Worm (Caenorhabditis elegans) whole organism, L4 larva: ENCODE data around the gene lin-48.

Experiments used
- F37D6.2 ChIP-seq: sonication (generic microtip); optimal IDR thresholded peaks from 2 replicates; lab custom pipeline; 2016; ENCODE audit warnings: mild to moderate bottlenecking, missing genetic modification characterization, missing compliant biosample characterization
- F44E2.7 ChIP-seq: fragments of 200-800 bp; sonication (Bioruptor generic); IDR thresholded peaks from 2 replicates; pipeline ENCODE4 v2.1.2; 2022; ENCODE audit warnings: missing genetic modification characterization, missing compliant biosample characterization
- F49E8.2 ChIP-seq: sonication (generic microtip); optimal IDR thresholded peaks from 2 replicates; lab custom pipeline; 2016; ENCODE audit warnings: missing compliant biosample characterization, mild to moderate bottlenecking, missing genetic modification characterization, borderline replicate concordance
- R02D3.7 ChIP-seq: fragments of 150-350 bp; sonication (generic microtip); optimal IDR thresholded peaks from 3 replicates; lab custom pipeline; 2014; ENCODE audit warnings: missing biosample characterization, missing genetic modification characterization
- T20F7.1 ChIP-seq: fragments of 200-800 bp; sonication (Bioruptor generic); optimal IDR thresholded peaks from 2 replicates; lab custom pipeline; 2018; ENCODE audit warnings: mild to moderate bottlenecking, missing genetic modification characterization, missing compliant biosample characterization
- Y75B8A.6 ChIP-seq: fragments of 200-800 bp; sonication (Bioruptor generic); IDR thresholded peaks from 2 replicates; pipeline ENCODE4 v1.3.6; 2022; ENCODE audit warnings: missing genetic modification reagents, missing genetic modification characterization, missing compliant biosample characterization
- ZK337.2 ChIP-seq: fragments of 200-800 bp; sonication (Bioruptor generic); IDR thresholded peaks from 2 replicates; pipeline ENCODE4 v1.3.6; 2022; ENCODE audit warnings: missing genetic modification reagents, missing genetic modification characterization, missing compliant biosample characterization
- ama-1 ChIP-seq: fragments of 150-350 bp; optimal IDR thresholded peaks from 2 replicates; lab custom pipeline; 2014; ENCODE audit warnings: inconsistent platforms, mixed read lengths
- attf-4 ChIP-seq: sonication (generic microtip); optimal IDR thresholded peaks from 3 replicates; lab custom pipeline; 2017; ENCODE audit warnings: missing biosample characterization, missing genetic modification characterization
- ceh-20 ChIP-seq: fragments of 200-800 bp; sonication (Bioruptor generic); IDR thresholded peaks from 2 replicates; pipeline ENCODE4 v1.3.6; 2022; ENCODE audit warnings: missing genetic modification reagents, missing genetic modification characterization, missing compliant biosample characterization
- ceh-28 ChIP-seq: fragments of 150-350 bp; optimal IDR thresholded peaks from 2 replicates; lab custom pipeline; 2014; ENCODE audit warnings: missing biosample characterization, missing genetic modification reagents, missing genetic modification characterization
- ceh-32 ChIP-seq: sonication (generic microtip); optimal IDR thresholded peaks from 2 replicates; lab custom pipeline; 2016; ENCODE audit warnings: mild to moderate bottlenecking, missing genetic modification characterization, missing compliant biosample characterization; ENCODE audit not compliant: poor library complexity
- ceh-82 ChIP-seq: sonication (generic microtip); optimal IDR thresholded peaks from 2 replicates; lab custom pipeline; 2017; ENCODE audit warnings: missing biosample characterization, missing genetic modification characterization
- ces-1 ChIP-seq: fragments of 150-350 bp; sonication (generic microtip); optimal IDR thresholded peaks from 4 replicates; lab custom pipeline; 2014; ENCODE audit warnings: missing biosample characterization, missing genetic modification reagents, missing genetic modification characterization
- daf-19 ChIP-seq: fragments of 200-800 bp; sonication (Bioruptor generic); conservative IDR thresholded peaks from 2 replicates; pipeline ENCODE4 v1.3.6; 2022; ENCODE audit warnings: missing genetic modification characterization, missing compliant biosample characterization
- daf-8 ChIP-seq: fragments of 200-800 bp; sonication (Bioruptor generic); IDR thresholded peaks from 2 replicates; pipeline ENCODE4 v1.3.6; 2022; ENCODE audit warnings: missing genetic modification characterization, missing compliant biosample characterization
- dmd-6 ChIP-seq: fragments of 200-800 bp; sonication (Bioruptor generic); IDR thresholded peaks from 2 replicates; pipeline ENCODE4 v1.3.6; 2022; ENCODE audit warnings: missing genetic modification reagents, missing genetic modification characterization, missing compliant biosample characterization
- hlh-30 ChIP-seq: sonication (generic microtip); optimal IDR thresholded peaks from 2 replicates; lab custom pipeline; 2017; ENCODE audit warnings: antibody characterized with exemption, mild to moderate bottlenecking, missing genetic modification characterization, missing compliant biosample characterization; ENCODE audit not compliant: insufficient read depth
- jun-1 ChIP-seq: fragments of 150-350 bp; optimal IDR thresholded peaks from 2 replicates; lab custom pipeline; 2014; ENCODE audit warnings: missing biosample characterization, missing genetic modification reagents, missing genetic modification characterization
- lin-38 ChIP-seq: fragments of 200-800 bp; sonication (Bioruptor generic); IDR thresholded peaks from 2 replicates; pipeline ENCODE4 v1.3.6; 2022; ENCODE audit warnings: missing genetic modification reagents, missing genetic modification characterization, missing compliant biosample characterization
- lsy-2 ChIP-seq, 2 experiments: fragments of 150-350 bp in 1 of 2; sonication (generic microtip) in 1 of 2; optimal IDR thresholded peaks; 2 replicates each; lab custom pipeline; 2014 to 2017; ENCODE audit warnings: missing biosample characterization in 2 of 2, missing genetic modification characterization in 2 of 2
- madf-9 ChIP-seq: fragments of 200-800 bp; sonication (Bioruptor generic); conservative IDR thresholded peaks from 2 replicates; pipeline ENCODE4 v1.3.6; 2022; ENCODE audit warnings: missing genetic modification reagents, missing genetic modification characterization, missing compliant biosample characterization
- mep-1 ChIP-seq: fragments of 150-350 bp; sonication (generic microtip); optimal IDR thresholded peaks from 3 replicates; lab custom pipeline; 2014; ENCODE audit warnings: missing biosample characterization, missing genetic modification characterization
- mes-2 ChIP-seq: sonication (generic microtip); optimal IDR thresholded peaks from 2 replicates; lab custom pipeline; 2016; ENCODE audit warnings: missing genotype, mild to moderate bottlenecking, missing genetic modification characterization, missing compliant biosample characterization; ENCODE audit not compliant: poor library complexity, severe bottlenecking
- nhr-10 ChIP-seq: fragments of 150-350 bp; optimal IDR thresholded peaks from 2 replicates; lab custom pipeline; 2014; ENCODE audit warnings: missing biosample characterization, missing genetic modification characterization
- nhr-102 ChIP-seq: sonication (generic microtip); optimal IDR thresholded peaks from 2 replicates; lab custom pipeline; 2016; ENCODE audit warnings: mild to moderate bottlenecking, missing genetic modification characterization, moderate library complexity, missing compliant biosample characterization
- nhr-237 ChIP-seq: sonication (generic microtip); optimal IDR thresholded peaks from 2 replicates; lab custom pipeline; 2017; ENCODE audit warnings: missing biosample characterization, missing genetic modification characterization
- nhr-25 ChIP-seq: sonication (generic microtip); optimal IDR thresholded peaks from 2 replicates; lab custom pipeline; 2017; ENCODE audit warnings: missing genetic modification characterization, mild to moderate bottlenecking, missing compliant biosample characterization, antibody characterized with exemption, moderate library complexity, borderline replicate concordance; ENCODE audit not compliant: insufficient read depth
- nhr-28 ChIP-seq: fragments of 150-350 bp; optimal IDR thresholded peaks from 2 replicates; lab custom pipeline; 2014; ENCODE audit warnings: missing biosample characterization, missing genetic modification characterization
- nhr-76 ChIP-seq: fragments of 150-350 bp; optimal IDR thresholded peaks from 2 replicates; lab custom pipeline; 2014; ENCODE audit warnings: missing biosample characterization, missing genetic modification characterization
- tag-97 ChIP-seq: fragments of 200-800 bp; sonication (Bioruptor generic); IDR thresholded peaks from 2 replicates; pipeline ENCODE4 v1.3.6; 2022; ENCODE audit warnings: missing genetic modification characterization, missing compliant biosample characterization
- unc-130 ChIP-seq: sonication (generic microtip); optimal IDR thresholded peaks from 2 replicates; lab custom pipeline; 2016; ENCODE audit warnings: missing genetic modification reagents, missing genetic modification characterization, missing compliant biosample characterization
- unc-39 ChIP-seq: sonication (generic microtip); optimal IDR thresholded peaks from 2 replicates; lab custom pipeline; 2017; ENCODE audit warnings: missing biosample characterization, missing genetic modification characterization
- zag-1 ChIP-seq: fragments of 150-350 bp; optimal IDR thresholded peaks from 2 replicates; lab custom pipeline; 2014; ENCODE audit warnings: missing biosample characterization, missing genetic modification characterization
- zfp-2 ChIP-seq: sonication (generic microtip); optimal IDR thresholded peaks from 2 replicates; lab custom pipeline; 2016; ENCODE audit warnings: mild to moderate bottlenecking, missing genetic modification characterization, missing compliant biosample characterization
- zip-11 ChIP-seq: fragments of 200-800 bp; sonication (Bioruptor generic); IDR thresholded peaks from 2 replicates; pipeline ENCODE4 v1.3.6; 2022; ENCODE audit warnings: missing genetic modification characterization, missing compliant biosample characterization
- ztf-11 ChIP-seq: fragments of 150-350 bp; optimal IDR thresholded peaks from 2 replicates; lab custom pipeline; 2014; ENCODE audit warnings: missing biosample characterization, missing genetic modification characterization
- ztf-7 ChIP-seq: fragments of 150-350 bp; optimal IDR thresholded peaks from 2 replicates; lab custom pipeline; 2014; ENCODE audit warnings: missing biosample characterization, missing genetic modification characterization

Gene lin-48

DNA sequence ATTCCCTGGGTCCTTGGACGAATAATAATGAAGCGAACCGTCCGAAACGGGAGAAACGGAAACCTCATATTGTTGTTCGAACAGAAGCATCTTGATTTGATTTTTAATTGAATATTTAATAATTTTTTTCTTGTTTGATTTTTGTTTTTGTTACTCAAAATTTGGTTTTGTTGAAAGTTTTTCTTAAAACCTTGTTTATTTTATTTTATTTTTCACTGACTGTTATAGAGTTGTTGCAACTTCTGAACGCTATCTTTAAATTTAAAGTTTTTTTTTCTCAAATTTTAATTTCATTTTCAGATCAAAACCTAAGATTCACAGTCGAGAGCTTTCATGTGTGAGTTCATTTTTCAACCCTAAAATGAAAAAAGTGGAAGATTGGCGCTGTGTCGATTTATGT, 36.2 kb upstream of the lin-48 start, which contains the start of gene alkb-8:
Gene alkb-8, plus strand, starts transcription at position 301 of the 400 bp plus-strand sequence.
- TF ChIP-seq ZK337.2 (GFP tag; lab: Robert Waterston, UW) (no peak), madf-9 (GFP tag; lab: Robert Waterston, UW) (no peak), mep-1 (tag; lab: Kevin White, UChicago) (no peak), nhr-76 (tag; lab: Kevin White, UChicago) (no peak), zag-1 (tag; lab: Kevin White, UChicago) (no peak), ztf-11 (tag; lab: Kevin White, UChicago) (no peak), tag-97 (GFP tag; lab: Robert Waterston, UW) (no peak), nhr-10 (tag; lab: Kevin White, UChicago) (no peak), nhr-237 (tag; lab: Kevin White, UChicago) (no peak), ztf-7 (no peak), F37D6.2 (tag; lab: Kevin White, UChicago) (no peak), daf-19 (GFP tag; lab: Robert Waterston, UW) (no peak), zfp-2 (tag; lab: Kevin White, UChicago) (no peak), unc-130 (GFP tag; lab: Kevin White, UChicago) (no peak), lsy-2 (tag; optimal IDR thresholded peaks at IDR 0.05; lab: Kevin White, UChicago) (no peak)

- no peak for TF ChIP-seq jun-1
Observed at ce11 chrIII:3713163-3713562, 32.1 kb upstream of the lin-48 start, which contains the start of gene nrde-1. TSS of gene nrde-1 (plus strand) at chrIII:3713463.

DNA sequence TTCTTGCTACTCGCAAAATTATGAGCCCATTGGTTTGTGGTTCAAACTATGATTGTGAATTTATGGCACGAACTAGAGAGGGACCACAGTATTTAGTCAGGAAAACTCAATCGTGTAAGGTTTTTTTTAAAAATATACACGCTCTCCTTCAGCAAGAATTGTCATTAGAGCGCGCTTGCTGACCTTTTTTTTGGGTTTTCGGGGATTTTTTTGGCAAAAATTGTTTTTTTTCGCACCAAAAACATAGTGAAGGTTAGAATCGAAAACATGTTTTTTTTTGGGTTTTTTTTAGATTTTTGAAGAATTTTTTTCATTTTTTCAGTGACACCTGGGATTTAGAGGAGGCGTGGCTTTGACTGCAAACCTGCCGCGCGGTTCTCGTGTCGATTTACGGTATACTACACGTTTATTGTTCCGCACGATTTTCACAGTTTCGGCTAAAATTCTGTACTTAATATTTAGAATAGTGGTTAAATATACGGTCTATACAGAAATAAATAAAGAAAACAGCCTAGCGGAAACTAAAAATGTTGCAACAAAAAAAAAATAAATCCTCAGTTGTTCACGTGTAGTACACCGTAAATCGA, 29.1 kb upstream of the lin-48 start:
- TF ChIP-seq lin-38 (GFP tag; lab: Robert Waterston, UW), result peak; percentile 63
- no peak for TF ChIP-seq F49E8.2 (tag; lab: Kevin White, UChicago)
- peak; percentile 45 for TF ChIP-seq R02D3.7
- TF ChIP-seq nhr-25, result no peak
- no peak for TF ChIP-seq unc-130 (GFP tag; lab: Kevin White, UChicago)
- no peak for TF ChIP-seq ceh-28

DNA sequence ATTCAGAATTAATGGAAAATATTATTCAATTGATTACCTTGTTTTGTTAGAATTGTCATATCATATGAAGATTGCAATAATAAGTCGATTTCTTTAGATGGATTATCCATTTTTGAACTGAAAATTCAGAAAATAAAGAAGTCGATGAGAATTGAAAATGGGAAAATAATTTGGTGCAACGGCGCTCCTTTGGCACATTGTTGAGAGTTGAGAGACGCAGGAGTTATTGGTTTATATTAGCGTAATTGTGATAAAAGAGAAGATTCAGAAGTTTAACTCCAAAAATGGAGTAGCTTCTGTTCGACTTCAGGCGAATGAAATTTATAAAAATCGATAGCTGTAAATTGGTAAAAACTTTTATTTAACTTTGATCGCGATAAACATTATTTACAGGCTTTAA, 25.7 kb upstream of the lin-48 start, which contains the start of gene C14B1.8:
Gene C14B1.8, minus strand, starts transcription at position 117 of the 400 bp plus-strand sequence.
- TF ChIP-seq nhr-28 (tag; lab: Kevin White, UChicago) (no peak), ztf-11 (tag; lab: Kevin White, UChicago) (no peak), attf-4 (tag; lab: Kevin White, UChicago) (no peak), jun-1 (no peak), Y75B8A.6 (GFP tag; lab: Robert Waterston, UW) (no peak), mes-2 (tag; lab: Kevin White, UChicago) (peak; percentile 68), daf-8 (GFP tag; lab: Robert Waterston, UW) (no peak), ceh-20 (GFP tag; lab: Robert Waterston, UW) (no peak), unc-130 (GFP tag; lab: Kevin White, UChicago) (peak; percentile 55), zip-11 (GFP tag; lab: Robert Waterston, UW) (no peak), ceh-82 (tag; lab: Kevin White, UChicago) (no peak), nhr-102 (tag; lab: Kevin White, UChicago) (no peak), ces-1 (GFP tag; lab: Kevin White, UChicago) (no peak), T20F7.1 (no peak), unc-39 (tag; lab: Kevin White, UChicago) (no peak), F37D6.2 (tag; lab: Kevin White, UChicago) (no peak), ama-1 (lab: Kevin White, UChicago) (peak; percentile 14), ceh-32 (no peak), lin-38 (GFP tag; lab: Robert Waterston, UW) (peak; percentile 75), hlh-30 (no peak), daf-19 (GFP tag; lab: Robert Waterston, UW) (no peak), mep-1 (tag; lab: Kevin White, UChicago) (no peak), dmd-6 (no peak), F44E2.7 (GFP tag; lab: Robert Waterston, UW) (no peak)
